Fruit fly (Drosophila melanogaster): Measurements from ENCODE around the gene CG31517.

CG31517 gene

dm6 chr3R:13911314-13911713, 36.9 kb upstream of the CG31517 start:
- TF ChIP-seq dmrt93B (GFP tag; optimal IDR thresholded peaks at IDR 0.05) (no peak), Jra (GFP tag; optimal IDR thresholded peaks at IDR 0.05) (no peak), Dfd (GFP tag; optimal IDR thresholded peaks at IDR 0.05) (no peak), psq (GFP tag; optimal IDR thresholded peaks at IDR 0.05) (no peak), CG32264 (GFP tag; optimal IDR thresholded peaks at IDR 0.05) (no peak), CG9705 (GFP tag; optimal IDR thresholded peaks at IDR 0.05) (no peak), Hnf4 (GFP tag; optimal IDR thresholded peaks at IDR 0.05) (no peak), h (GFP tag; optimal IDR thresholded peaks at IDR 0.05) (no peak), sv (GFP tag; optimal IDR thresholded peaks at IDR 0.05) (no peak), tai (GFP tag; optimal IDR thresholded peaks at IDR 0.05) (no peak), HLH106 (tag; optimal IDR thresholded peaks at IDR 0.05) (no peak), sage (GFP tag; optimal IDR thresholded peaks at IDR 0.05) (no peak), Myc (optimal IDR thresholded peaks at IDR 0.05) (no peak), CrebA (GFP tag; optimal IDR thresholded peaks at IDR 0.05; ENCODE audit: borderline replicate concordance) (no peak), brk (GFP tag; optimal IDR thresholded peaks at IDR 0.05) (no peak)

- TF ChIP-seq CG9705 (GFP tag; optimal IDR thresholded peaks at IDR 0.05): no peak
- TF ChIP-seq Sp1 (GFP tag; optimal IDR thresholded peaks at IDR 0.05): no peak
- no peak for TF ChIP-seq Mio (GFP tag; optimal IDR thresholded peaks at IDR 0.05)
- TF ChIP-seq dl (GFP tag; optimal IDR thresholded peaks at IDR 0.05; ENCODE audit: insufficient read depth in 1 of 2, partially characterized antibody in 2 of 2): no peak
- TF ChIP-seq Jra (GFP tag; optimal IDR thresholded peaks at IDR 0.05): no peak
- TF ChIP-seq dsf (GFP tag; optimal IDR thresholded peaks at IDR 0.05; ENCODE audit: borderline replicate concordance): no peak
- no peak for TF ChIP-seq CG32264 (GFP tag; optimal IDR thresholded peaks at IDR 0.05)
- TF ChIP-seq usp (GFP tag; optimal IDR thresholded peaks at IDR 0.05): no peak
- TF ChIP-seq tai (GFP tag; optimal IDR thresholded peaks at IDR 0.05): no peak
- no peak for TF ChIP-seq ey (GFP tag; optimal IDR thresholded peaks at IDR 0.05)
- TF ChIP-seq lola (GFP tag; optimal IDR thresholded peaks at IDR 0.05): no peak
Observed at dm6 chr3R:13912008-13912803, 36.0 kb upstream of the CG31517 start.

- TF ChIP-seq Abd-B (GFP tag; optimal IDR thresholded peaks at IDR 0.05) (no peak), Rel (GFP tag; optimal IDR thresholded peaks at IDR 0.05) (no peak), Rel (tag; optimal IDR thresholded peaks at IDR 0.05) (peak; percentile 79)
Observed at dm6 chr3R:13913586-13913985, 34.6 kb upstream of the CG31517 start.

dm6 chr3R:13914760-13915417, 33.3 kb upstream of the CG31517 start:
- TF ChIP-seq dmrt93B (GFP tag; optimal IDR thresholded peaks at IDR 0.05) (peak; percentile 17), Sp1 (GFP tag; optimal IDR thresholded peaks at IDR 0.05) (peak; percentile 35), psq (GFP tag; optimal IDR thresholded peaks at IDR 0.05) (peak; percentile 34), h (GFP tag; optimal IDR thresholded peaks at IDR 0.05) (peak; percentile 68), usp (GFP tag; optimal IDR thresholded peaks at IDR 0.05) (no peak), fru (GFP tag; optimal IDR thresholded peaks at IDR 0.05) (peak; percentile 57), jim (GFP tag; optimal IDR thresholded peaks at IDR 0.05) (no peak), Vsx2 (GFP tag; optimal IDR thresholded peaks at IDR 0.05; ENCODE audit: partially characterized antibody) (no peak), dl (GFP tag; optimal IDR thresholded peaks at IDR 0.05; ENCODE audit: insufficient read depth in 1 of 2, partially characterized antibody in 2 of 2) (no peak), woc (GFP tag; optimal IDR thresholded peaks at IDR 0.05) (peak; percentile 6), sv (GFP tag; optimal IDR thresholded peaks at IDR 0.05) (peak; percentile 53), br (GFP tag; optimal IDR thresholded peaks at IDR 0.05) (peak; percentile 25), foxo (GFP tag; optimal IDR thresholded peaks at IDR 0.05) (peak in 1 of 2 experiments; percentile 69), ey (GFP tag; optimal IDR thresholded peaks at IDR 0.05) (peak; percentile 47), rgr (GFP tag; optimal IDR thresholded peaks at IDR 0.05) (peak; percentile 60), Mio (GFP tag; optimal IDR thresholded peaks at IDR 0.05) (no peak), Hnf4 (GFP tag; optimal IDR thresholded peaks at IDR 0.05) (peak; percentile 21), HLH106 (tag; optimal IDR thresholded peaks at IDR 0.05) (peak; percentile 61), OdsH (GFP tag; optimal IDR thresholded peaks at IDR 0.05) (peak; percentile 46)
